Fruit fly (Drosophila melanogaster) whole organism, embryonic: ENCODE measurements around the gene S-Lap4.

Experiments used
- ATbp ChIP-seq: fragments of 200-800 bp; sonication (Bioruptor generic); optimal IDR thresholded peaks from 2 replicates; lab custom pipeline; 2017; ENCODE audit warnings: missing biosample characterization, mild to moderate bottlenecking, missing genetic modification characterization, missing genetic modification reagents
- Antp ChIP-seq: fragments of 200-800 bp; sonication (Bioruptor generic); optimal IDR thresholded peaks from 3 replicates; lab custom pipeline; 2016; ENCODE audit warnings: missing biosample characterization, missing genetic modification characterization
- Asciz ChIP-seq: fragments of 200-800 bp; sonication (Bioruptor generic); optimal IDR thresholded peaks from 2 replicates; lab custom pipeline; 2017; ENCODE audit warnings: missing biosample characterization, mild to moderate bottlenecking, missing genetic modification characterization, missing genetic modification reagents
- B-H1 ChIP-seq: fragments of 200-800 bp; sonication (Bioruptor generic); IDR thresholded peaks from 3 replicates; pipeline ENCODE4 v1.3.6; 2022; ENCODE audit warnings: missing biosample characterization, missing genetic modification characterization
- Blimp-1 ChIP-seq: fragments of 200-800 bp; sonication (Bioruptor generic); optimal IDR thresholded peaks from 3 replicates; lab custom pipeline; 2018; ENCODE audit warnings: missing biosample characterization, missing genetic modification characterization, mild to moderate bottlenecking, moderate library complexity, missing genetic modification reagents
- CG11247 ChIP-seq: fragments of 200-800 bp; sonication (Bioruptor generic); IDR thresholded peaks from 2 replicates; pipeline ENCODE4 v1.3.6; 2022; ENCODE audit warnings: missing biosample characterization, missing genetic modification characterization
- CG11398 ChIP-seq: fragments of 200-800 bp; sonication (Bioruptor generic); optimal IDR thresholded peaks from 2 replicates; lab custom pipeline; 2016; ENCODE audit warnings: missing biosample characterization, missing genetic modification characterization
- CG11696 ChIP-seq: fragments of 200-800 bp; sonication (Bioruptor generic); IDR thresholded peaks from 2 replicates; pipeline ENCODE4 v1.3.6; 2022; ENCODE audit warnings: missing biosample characterization, missing genetic modification characterization
- CG12391 ChIP-seq: fragments of 200-800 bp; sonication (Bioruptor generic); optimal IDR thresholded peaks from 3 replicates; lab custom pipeline; 2018; ENCODE audit warnings: missing biosample characterization, mild to moderate bottlenecking, missing genetic modification characterization, moderate library complexity
- CG12659 ChIP-seq: fragments of 200-800 bp; sonication (Bioruptor generic); optimal IDR thresholded peaks from 3 replicates; lab custom pipeline; 2017; ENCODE audit warnings: mild to moderate bottlenecking, missing biosample characterization, missing genetic modification reagents, missing genetic modification characterization
- CG12769 ChIP-seq: fragments of 200-800 bp; sonication (Bioruptor generic); optimal IDR thresholded peaks from 2 replicates; lab custom pipeline; 2019; ENCODE audit warnings: missing biosample characterization, mild to moderate bottlenecking, missing genetic modification characterization, moderate library complexity
- CG13296 ChIP-seq: fragments of 200-800 bp; sonication (Bioruptor generic); optimal IDR thresholded peaks from 3 replicates; lab custom pipeline; 2018; ENCODE audit warnings: missing biosample characterization, mild to moderate bottlenecking, missing genetic modification characterization
- CG13624 ChIP-seq: fragments of 200-800 bp; sonication (Bioruptor generic); optimal IDR thresholded peaks from 2 replicates; lab custom pipeline; 2016; ENCODE audit warnings: missing biosample characterization, missing genetic modification characterization
- CG14710 ChIP-seq: fragments of 200-800 bp; sonication (Bioruptor generic); optimal IDR thresholded peaks from 3 replicates; lab custom pipeline; 2019; ENCODE audit warnings: missing biosample characterization, mild to moderate bottlenecking, missing genetic modification characterization, moderate library complexity
- CG1529 ChIP-seq: fragments of 200-800 bp; sonication (Bioruptor generic); optimal IDR thresholded peaks from 3 replicates; lab custom pipeline; 2018; ENCODE audit warnings: missing biosample characterization, missing genetic modification characterization
- CG16813 ChIP-seq: fragments of 200-800 bp; sonication (Bioruptor generic); IDR thresholded peaks from 3 replicates; pipeline ENCODE4 v1.3.6; 2022; ENCODE audit warnings: missing biosample characterization, missing genetic modification characterization; ENCODE audit not compliant: partially characterized antibody
- CG34224 ChIP-seq: fragments of 200-800 bp; sonication (Bioruptor generic); IDR thresholded peaks from 3 replicates; pipeline ENCODE4 v1.3.6; 2022; ENCODE audit warnings: missing biosample characterization, missing genetic modification characterization; ENCODE audit not compliant: partially characterized antibody
- CG4282 ChIP-seq: fragments of 200-800 bp; sonication (Bioruptor generic); optimal IDR thresholded peaks from 2 replicates; lab custom pipeline; 2016; ENCODE audit warnings: missing biosample characterization, missing genetic modification characterization
- CG5245 ChIP-seq: fragments of 200-800 bp; sonication (Bioruptor generic); optimal IDR thresholded peaks from 3 replicates; lab custom pipeline; 2016; ENCODE audit warnings: missing biosample characterization, missing genetic modification characterization
- CG6854 ChIP-seq: fragments of 200-800 bp; sonication (Bioruptor generic); optimal IDR thresholded peaks from 3 replicates; lab custom pipeline; 2017; ENCODE audit warnings: missing biosample characterization, mild to moderate bottlenecking, missing genetic modification characterization
- CG7357 ChIP-seq: fragments of 200-800 bp; sonication (Bioruptor generic); IDR thresholded peaks from 3 replicates; pipeline ENCODE4 v1.3.6; 2022; ENCODE audit warnings: missing biosample characterization, missing genetic modification characterization
- CG8765 ChIP-seq: fragments of 200-800 bp; sonication (Bioruptor generic); IDR thresholded peaks from 2 replicates; pipeline ENCODE4 v1.3.6; 2022; ENCODE audit warnings: missing biosample characterization, missing genetic modification characterization
- D19B ChIP-seq: fragments of 200-800 bp; sonication (Bioruptor generic); optimal IDR thresholded peaks from 2 replicates; lab custom pipeline; 2017; ENCODE audit warnings: missing biosample characterization, mild to moderate bottlenecking, missing genetic modification characterization
- Ets65A ChIP-seq: fragments of 200-800 bp; sonication (Bioruptor generic); peaks from one replicate; lab custom pipeline; 2016; ENCODE audit warnings: missing biosample characterization, missing genetic modification characterization
- HmgD ChIP-seq: fragments of 200-800 bp; sonication (Bioruptor generic); optimal IDR thresholded peaks from 3 replicates; lab custom pipeline; 2016; ENCODE audit warnings: missing biosample characterization, missing genetic modification characterization
- MBD-R2 ChIP-seq: fragments of 200-800 bp; sonication (Bioruptor generic); IDR thresholded peaks from 2 replicates; pipeline ENCODE4 v1.3.6; 2022; ENCODE audit warnings: missing biosample characterization, missing genetic modification characterization
- Max ChIP-seq: fragments of 200-800 bp; sonication (Bioruptor generic); optimal IDR thresholded peaks from 2 replicates; lab custom pipeline; 2016; ENCODE audit warnings: missing biosample characterization, mild to moderate bottlenecking, missing genetic modification characterization
- Mrtf ChIP-seq: fragments of 200-800 bp; sonication (Bioruptor generic); IDR thresholded peaks from 3 replicates; pipeline ENCODE4 v1.3.6; 2022; ENCODE audit warnings: missing biosample characterization, missing genetic modification characterization
- NC2α ChIP-seq: fragments of 200-800 bp; sonication (Bioruptor generic); optimal IDR thresholded peaks from 2 replicates; lab custom pipeline; 2016; ENCODE audit warnings: missing biosample characterization, missing genetic modification characterization
- Nf-YA ChIP-seq: fragments of 200-800 bp; sonication (Bioruptor generic); IDR thresholded peaks from 2 replicates; pipeline ENCODE4 v1.3.6; 2022; ENCODE audit warnings: missing biosample characterization, missing genetic modification characterization
- Opbp ChIP-seq: fragments of 200-800 bp; sonication (Bioruptor generic); IDR thresholded peaks from 3 replicates; pipeline ENCODE4 v1.3.6; 2022; ENCODE audit warnings: missing biosample characterization, missing genetic modification characterization; ENCODE audit not compliant: partially characterized antibody
- PHDP ChIP-seq: fragments of 200-800 bp; sonication (Bioruptor generic); optimal IDR thresholded peaks from 3 replicates; lab custom pipeline; 2018; ENCODE audit warnings: missing biosample characterization, mild to moderate bottlenecking, missing genetic modification characterization, moderate library complexity
- Poxn ChIP-seq: fragments of 200-800 bp; sonication (Bioruptor generic); IDR thresholded peaks from 2 replicates; pipeline ENCODE4 v1.3.6; 2022; ENCODE audit warnings: missing biosample characterization, missing genetic modification characterization
- Scr ChIP-seq: fragments of 200-800 bp; sonication (Bioruptor generic); IDR thresholded peaks from 2 replicates; pipeline ENCODE4 v1.3.6; 2022; ENCODE audit warnings: missing biosample characterization, missing genetic modification characterization; ENCODE audit not compliant: partially characterized antibody
- Sox100B ChIP-seq: fragments of 200-800 bp; sonication (Bioruptor generic); optimal IDR thresholded peaks from 3 replicates; lab custom pipeline; 2018; ENCODE audit warnings: missing biosample characterization, mild to moderate bottlenecking, missing genetic modification characterization
- ash1 ChIP-seq: fragments of 200-800 bp; sonication (Bioruptor generic); optimal IDR thresholded peaks from 2 replicates; lab custom pipeline; 2018; ENCODE audit warnings: missing biosample characterization, mild to moderate bottlenecking, missing genetic modification characterization
- chif ChIP-seq, 2 experiments: fragments of 200-800 bp; sonication (Bioruptor generic); optimal IDR thresholded peaks; 3 replicates each; lab custom pipeline; 2016; ENCODE audit warnings: missing biosample characterization in 2 of 2, missing genetic modification characterization in 2 of 2
- fd102C ChIP-seq: fragments of 200-800 bp; sonication (Bioruptor generic); optimal IDR thresholded peaks from 2 replicates; lab custom pipeline; 2018; ENCODE audit warnings: missing biosample characterization, mild to moderate bottlenecking, missing genetic modification characterization, moderate library complexity
- fd64A ChIP-seq: fragments of 200-800 bp; sonication (Bioruptor generic); optimal IDR thresholded peaks from 3 replicates; lab custom pipeline; 2018; ENCODE audit warnings: missing biosample characterization, mild to moderate bottlenecking, missing genetic modification characterization
- jigr1 ChIP-seq: fragments of 200-800 bp; sonication (Bioruptor generic); IDR thresholded peaks from 3 replicates; pipeline ENCODE4 v1.3.6; 2022; ENCODE audit warnings: missing biosample characterization, missing genetic modification characterization
- kni ChIP-seq: fragments of 200-800 bp; sonication (Bioruptor generic); optimal IDR thresholded peaks from 3 replicates; lab custom pipeline; 2017; ENCODE audit warnings: mild to moderate bottlenecking, missing biosample characterization, missing genetic modification reagents, missing genetic modification characterization
- lilli ChIP-seq: fragments of 200-800 bp; sonication (Bioruptor generic); optimal IDR thresholded peaks from 3 replicates; lab custom pipeline; 2016; ENCODE audit warnings: missing biosample characterization, missing genetic modification characterization
- lmd ChIP-seq: fragments of 200-800 bp; sonication (Bioruptor generic); IDR thresholded peaks from 2 replicates; pipeline ENCODE4 v1.3.6; 2022; ENCODE audit warnings: missing biosample characterization, missing genetic modification characterization
- maf-S ChIP-seq: fragments of 200-800 bp; sonication (Bioruptor generic); optimal IDR thresholded peaks from 2 replicates; lab custom pipeline; 2016; ENCODE audit warnings: missing biosample characterization, missing genetic modification characterization
- nerfin-1 ChIP-seq: fragments of 200-800 bp; sonication (Bioruptor generic); optimal IDR thresholded peaks from 3 replicates; lab custom pipeline; 2019; ENCODE audit warnings: missing biosample characterization, mild to moderate bottlenecking, missing genetic modification characterization, moderate library complexity
- onecut ChIP-seq: fragments of 200-800 bp; sonication (Bioruptor generic); IDR thresholded peaks from 2 replicates; pipeline ENCODE4 v1.3.6; 2022; ENCODE audit warnings: missing biosample characterization, missing genetic modification characterization
- sc ChIP-seq, 3 experiments: fragments of >200 bp in 2 of 3; fragments of 200-800 bp in 1 of 3; sonication (Bioruptor generic) in 1 of 3; optimal IDR thresholded peaks; 2 replicates in 2 of 3; 3 replicates in 1 of 3; lab custom pipeline; 2017; ENCODE audit warnings: mild to moderate bottlenecking in 1 of 3, missing biosample characterization in 1 of 3, missing genetic modification characterization in 1 of 3, missing genetic modification reagents in 1 of 3
- sna ChIP-seq: fragments of 200-800 bp; sonication (Bioruptor generic); IDR thresholded peaks from 2 replicates; pipeline ENCODE4 v1.3.6; 2022; ENCODE audit warnings: missing biosample characterization, missing genetic modification characterization; ENCODE audit not compliant: partially characterized antibody
- wdn ChIP-seq: fragments of 200-800 bp; sonication (Bioruptor generic); IDR thresholded peaks from 2 replicates; pipeline ENCODE4 v1.3.6; 2022; ENCODE audit warnings: missing biosample characterization, missing genetic modification characterization
- wor ChIP-seq: fragments of 200-800 bp; sonication (Bioruptor generic); IDR thresholded peaks from 2 replicates; pipeline ENCODE4 v1.3.6; 2022; ENCODE audit warnings: missing biosample characterization, missing genetic modification characterization

The S-Lap4 gene

DNA sequence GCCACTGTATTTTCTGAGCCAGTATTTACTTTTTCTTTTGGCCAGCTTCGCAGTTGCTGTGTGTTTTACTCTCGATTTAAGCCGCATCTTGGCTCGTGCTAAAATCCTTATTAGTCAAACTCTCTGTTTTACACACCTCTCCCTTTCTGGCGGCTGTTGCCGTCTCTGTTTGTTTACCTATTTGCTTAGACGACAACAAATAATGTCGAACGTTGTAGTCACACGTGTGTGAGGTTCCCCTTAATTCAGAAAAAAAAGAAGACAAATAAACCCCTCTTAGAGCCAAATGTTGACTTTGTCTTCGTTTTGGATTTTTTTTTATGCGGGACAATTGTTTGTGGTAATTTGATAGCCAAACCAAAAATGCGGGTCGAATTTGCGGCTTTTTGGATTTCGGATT is 28.3 kb downstream of the S-Lap4 start (continued):
- TF ChIP-seq Opbp (GFP tag; lab: Robert Waterston, UW), result no peak
- TF ChIP-seq Ets65A (GFP tag; lab: Kevin White, UChicago), result no peak
- TF ChIP-seq CG12391 (tag; lab: Kevin White, UChicago), result peak; percentile 60
- peak; percentile 89 for TF ChIP-seq CG11398 (GFP tag; lab: Kevin White, UChicago)
- TF ChIP-seq CG1529 (GFP tag; lab: Kevin White, UChicago), result peak; percentile 82
- peak; percentile 61 for TF ChIP-seq PHDP (tag; lab: Kevin White, UChicago)
- peak; percentile 65; the same call in 1 of the 2 replicates for TF ChIP-seq CG11696
- TF ChIP-seq CG6854, result peak; percentile 60
- TF ChIP-seq sna, result no peak
- peak; percentile 66 for TF ChIP-seq CG5245
- TF ChIP-seq wor (GFP tag; lab: Robert Waterston, UW), result no peak
- peak; percentile 41 for TF ChIP-seq lilli
- peak; percentile 35 for TF ChIP-seq CG13296
- 0 out of 3 replicates have a peak, but pooled peaks have one; percentile 12 for TF ChIP-seq Mrtf (GFP tag; lab: Robert Waterston, UW)
- peak; percentile 92 for TF ChIP-seq Asciz (GFP tag; lab: Kevin White, UChicago)
- TF ChIP-seq CG12659 (GFP tag; lab: Kevin White, UChicago), result peak; percentile 34
- TF ChIP-seq CG7357 (GFP tag; lab: Robert Waterston, UW), result no peak
- peak; percentile 87 for TF ChIP-seq NC2α
- peak; percentile 71 to 84 for TF ChIP-seq chif (GFP tag; optimal IDR thresholded peaks at IDR 0.05; lab: Kevin White, UChicago)
- TF ChIP-seq Sox100B (GFP tag; lab: Kevin White, UChicago), result peak; percentile 87
- peak; percentile 81 for TF ChIP-seq Nf-YA (GFP tag; lab: Robert Waterston, UW)
- TF ChIP-seq MBD-R2 (GFP tag; lab: Robert Waterston, UW), result peak; percentile 23; the same call in 1 of the 2 replicates
- TF ChIP-seq Poxn, result no peak
- TF ChIP-seq sc (optimal IDR thresholded peaks at IDR 0.05; lab: Kevin White, UChicago), result no peak
- peak; percentile 91 for TF ChIP-seq sc (GFP tag; optimal IDR thresholded peaks at IDR 0.05; lab: Kevin White, UChicago)
- peak; percentile 92 for TF ChIP-seq fd64A (GFP tag; lab: Kevin White, UChicago)
- TF ChIP-seq CG12769 (tag; lab: Kevin White, UChicago), result peak; percentile 46
- TF ChIP-seq D19B (GFP tag; lab: Kevin White, UChicago), result peak; percentile 17
- TF ChIP-seq Antp (GFP tag; lab: Kevin White, UChicago), result peak; percentile 68
- TF ChIP-seq B-H1 (GFP tag; lab: Robert Waterston, UW), result peak; percentile 42; the same call in 1 of the 3 replicates
- no peak for TF ChIP-seq Scr
- peak; percentile 93 for TF ChIP-seq kni (GFP tag; lab: Kevin White, UChicago)
- TF ChIP-seq CG34224 (GFP tag; lab: Robert Waterston, UW), result no peak
- TF ChIP-seq fd102C (GFP tag; lab: Kevin White, UChicago), result peak; percentile 100
- TF ChIP-seq CG4282, result peak; percentile 59
- TF ChIP-seq CG11247 (GFP tag; lab: Robert Waterston, UW), result peak; percentile 65
- TF ChIP-seq maf-S (GFP tag; lab: Kevin White, UChicago), result peak; percentile 74
- TF ChIP-seq ash1 (GFP tag; lab: Kevin White, UChicago), result peak; percentile 74
- no peak for TF ChIP-seq jigr1 (GFP tag; lab: Robert Waterston, UW)
- TF ChIP-seq ATbp (GFP tag; lab: Kevin White, UChicago), result peak; percentile 95
- TF ChIP-seq onecut (GFP tag; lab: Robert Waterston, UW), result peak; percentile 84
- TF ChIP-seq CG8765 (GFP tag; lab: Robert Waterston, UW), result 0 out of 2 replicates have a peak, but pooled peaks have one; percentile 8
- no peak for TF ChIP-seq CG16813
- TF ChIP-seq CG13624 (GFP tag; lab: Kevin White, UChicago), result peak; percentile 71
- TF ChIP-seq wdn, result no peak
- peak; percentile 93 for TF ChIP-seq CG14710
- peak; percentile 87 for TF ChIP-seq Blimp-1 (GFP tag; lab: Kevin White, UChicago)
- peak; percentile 83 for TF ChIP-seq nerfin-1 (tag; lab: Kevin White, UChicago)
- TF ChIP-seq HmgD (GFP tag; lab: Kevin White, UChicago), result peak; percentile 43
- no peak for TF ChIP-seq lmd (GFP tag; lab: Robert Waterston, UW)
- peak; percentile 71 for TF ChIP-seq Max (GFP tag; lab: Kevin White, UChicago)
